Fruit fly (Drosophila melanogaster): ENCODE results near the gene sNPF.
A peak's percentile ranks its signal among the peaks of the same experiment; 100 is the strongest.

Gene sNPF

DNA sequence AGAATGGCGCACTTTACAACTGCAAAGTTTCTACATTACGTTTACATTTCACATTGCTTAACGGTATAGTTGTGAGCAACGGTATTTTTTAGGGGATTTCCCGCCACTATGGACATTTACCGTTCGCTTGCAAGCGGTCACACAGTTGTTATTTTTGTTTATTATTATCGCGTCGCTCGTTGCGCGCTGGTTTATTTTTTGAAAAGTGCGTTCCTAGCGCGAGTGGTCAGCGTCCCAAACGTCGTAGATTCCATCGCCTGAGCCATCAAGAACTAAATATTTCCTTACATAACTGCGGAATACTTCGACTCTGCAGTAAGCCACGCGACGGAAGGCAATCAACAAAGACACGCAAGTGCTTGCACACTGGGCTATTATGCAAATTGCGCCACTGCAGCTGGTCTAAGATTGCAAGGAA lies 38.5 kb downstream of the sNPF start, which contains the start of gene bwa (continued):
- TF ChIP-seq eve (GFP tag; optimal IDR thresholded peaks at IDR 0.05) (no peak), CG11247 (GFP tag; IDR thresholded peaks at IDR 0.05) (no peak), CG6689 (GFP tag; IDR thresholded peaks at IDR 0.05) (no peak), CG14667 (GFP tag; IDR thresholded peaks at IDR 0.05) (no peak), CG13894 (tag; optimal IDR thresholded peaks at IDR 0.05) (no peak), CG5180 (GFP tag; optimal IDR thresholded peaks at IDR 0.05) (no peak), fu2 (GFP tag; optimal IDR thresholded peaks at IDR 0.05) (no peak), ftz-f1 (GFP tag; optimal IDR thresholded peaks at IDR 0.05) (no peak), Dref (GFP tag; IDR thresholded peaks at IDR 0.05) (peak; percentile 54), CG4854 (GFP tag; optimal IDR thresholded peaks at IDR 0.05) (no peak), Ets97D (GFP tag; optimal IDR thresholded peaks at IDR 0.05) (peak; percentile 58), stc (GFP tag; IDR thresholded peaks at IDR 0.05) (no peak; the same call in 1 of the 2 replicates), sr (GFP tag; IDR thresholded peaks at IDR 0.05) (no peak), CG9932 (GFP tag; IDR thresholded peaks at IDR 0.05) (no peak), HmgD (GFP tag; optimal IDR thresholded peaks at IDR 0.05) (peak; percentile 46), Dfd (GFP tag; optimal IDR thresholded peaks at IDR 0.05) (no peak), prd (optimal IDR thresholded peaks at IDR 0.05) (no peak), prd (GFP tag; IDR thresholded peaks at IDR 0.05) (no peak), CG17186 (GFP tag; optimal IDR thresholded peaks at IDR 0.05) (peak; percentile 43), CG14050 (GFP tag; IDR thresholded peaks at IDR 0.05) (no peak), CG9437 (GFP tag; optimal IDR thresholded peaks at IDR 0.05) (no peak), usp (GFP tag; optimal IDR thresholded peaks at IDR 0.05) (no peak), Ets65A (GFP tag) (peak; percentile 49), CG14014 (GFP tag; IDR thresholded peaks at IDR 0.05) (no peak), Lpt (GFP tag; optimal IDR thresholded peaks at IDR 0.05) (no peak), croc (GFP tag; conservative IDR thresholded peaks at IDR 0.05) (no peak), MTF-1 (GFP tag; optimal IDR thresholded peaks at IDR 0.05; ENCODE audit: borderline replicate concordance) (no peak), CG7372 (GFP tag; IDR thresholded peaks at IDR 0.05) (no peak), lola (GFP tag; optimal IDR thresholded peaks at IDR 0.05) (no peak), NC2α (GFP tag; optimal IDR thresholded peaks at IDR 0.05) (no peak), CG31224 (GFP tag; IDR thresholded peaks at IDR 0.05) (no peak), CG12659 (GFP tag; optimal IDR thresholded peaks at IDR 0.05) (peak; percentile 67), CG6765 (GFP tag; optimal IDR thresholded peaks at IDR 0.05) (no peak), CG4730 (GFP tag; IDR thresholded peaks at IDR 0.05) (no peak), Doc3 (GFP tag; IDR thresholded peaks at IDR 0.05; ENCODE audit: partially characterized antibody) (0 out of 3 replicates have a peak, but pooled peaks have one; percentile 22), CG8089 (GFP tag; optimal IDR thresholded peaks at IDR 0.05) (no peak), Hmr (GFP tag; optimal IDR thresholded peaks at IDR 0.05) (peak; percentile 58), CG2202 (tag; optimal IDR thresholded peaks at IDR 0.05) (no peak), CG2116 (GFP tag; optimal IDR thresholded peaks at IDR 0.05) (peak; percentile 22), fru (optimal IDR thresholded peaks at IDR 0.05) (no peak), h (optimal IDR thresholded peaks at IDR 0.05) (no peak), z (GFP tag; IDR thresholded peaks at IDR 0.05) (no peak), Doc2 (GFP tag; IDR thresholded peaks at IDR 0.05) (no peak), Sry-δ (GFP tag; optimal IDR thresholded peaks at IDR 0.05) (peak; percentile 27), CG16863 (GFP tag; optimal IDR thresholded peaks at IDR 0.05) (no peak), Abd-B (GFP tag; optimal IDR thresholded peaks at IDR 0.05) (peak; percentile 12), CG42726 (GFP tag; IDR thresholded peaks at IDR 0.05; ENCODE audit: partially characterized antibody) (0 out of 2 replicates have a peak, but pooled peaks have one; percentile 53), Hr78 (GFP tag; optimal IDR thresholded peaks at IDR 0.05) (no peak), Antp (GFP tag; optimal IDR thresholded peaks at IDR 0.05) (no peak), sim (GFP tag; IDR thresholded peaks at IDR 0.05) (no peak), Kr (GFP tag; optimal IDR thresholded peaks at IDR 0.05) (no peak), Atf6 (GFP tag; IDR thresholded peaks at IDR 0.05) (no peak), bowl (GFP tag; IDR thresholded peaks at IDR 0.05) (no peak)

Measured in whole organism, embryonic.